Fruit fly (Drosophila melanogaster) whole organism, prepupa: ENCODE measurements around the gene Cwc25.

ENCODE experiments used
- Blimp-1 ChIP-seq: fragments of 200-800 bp; sonication (Bioruptor generic); optimal IDR thresholded peaks from 3 replicates; lab custom pipeline; 2017; ENCODE audit warnings: missing biosample characterization, missing genetic modification characterization, mild to moderate bottlenecking, moderate library complexity, missing genetic modification reagents
- CG1621 ChIP-seq: fragments of 200-800 bp; sonication (Bioruptor generic); optimal IDR thresholded peaks from 3 replicates; lab custom pipeline; 2018; ENCODE audit warnings: missing biosample characterization, mild to moderate bottlenecking, missing genetic modification characterization
- CG32006 ChIP-seq: fragments of 200-800 bp; sonication (Bioruptor generic); optimal IDR thresholded peaks from 3 replicates; lab custom pipeline; 2017; ENCODE audit warnings: missing biosample characterization, mild to moderate bottlenecking, missing genetic modification characterization
- CG34406 ChIP-seq: fragments of 200-800 bp; sonication (Bioruptor generic); optimal IDR thresholded peaks from 3 replicates; lab custom pipeline; 2016; ENCODE audit warnings: missing biosample characterization, missing genetic modification characterization
- CG4318 ChIP-seq: fragments of 200-800 bp; sonication (Bioruptor generic); optimal IDR thresholded peaks from 3 replicates; lab custom pipeline; 2017; ENCODE audit warnings: missing biosample characterization, mild to moderate bottlenecking, missing genetic modification characterization
- CG6276 ChIP-seq: fragments of 200-800 bp; sonication (Bioruptor generic); optimal IDR thresholded peaks from 2 replicates; lab custom pipeline; 2017; ENCODE audit warnings: missing biosample characterization, mild to moderate bottlenecking, missing genetic modification characterization
- CG6792 ChIP-seq: fragments of 200-800 bp; sonication (Bioruptor generic); optimal IDR thresholded peaks from 3 replicates; lab custom pipeline; 2016; ENCODE audit warnings: missing biosample characterization, missing genetic modification characterization
- CG8319 ChIP-seq: fragments of 200-800 bp; sonication (Bioruptor generic); optimal IDR thresholded peaks from 3 replicates; lab custom pipeline; 2016; ENCODE audit warnings: missing biosample characterization, missing genetic modification characterization
- Ets21C ChIP-seq: fragments of 200-800 bp; sonication (Bioruptor generic); optimal IDR thresholded peaks from 3 replicates; lab custom pipeline; 2016; ENCODE audit warnings: missing biosample characterization, missing genetic modification characterization
- acj6 ChIP-seq: fragments of 200-800 bp; sonication (Bioruptor generic); optimal IDR thresholded peaks from 3 replicates; lab custom pipeline; 2016; ENCODE audit warnings: missing biosample characterization, missing genetic modification characterization

dm6 chr2L:2744852-2745251 is at the start of gene Cwc25, which contains the start of gene CG9961:
- no peak for TF ChIP-seq CG34406
- TF ChIP-seq CG32006 (GFP tag; lab: Kevin White, UChicago) = no peak
- no peak for TF ChIP-seq CG1621 (tag; lab: Kevin White, UChicago)
- no peak for TF ChIP-seq acj6 (GFP tag; lab: Kevin White, UChicago)
- TF ChIP-seq Ets21C (GFP tag; lab: Kevin White, UChicago) = no peak
- no peak for TF ChIP-seq CG6276 (GFP tag; lab: Kevin White, UChicago)
- TF ChIP-seq CG6792 (GFP tag; lab: Kevin White, UChicago) = no peak
- TF ChIP-seq CG4318 (GFP tag; lab: Kevin White, UChicago) = no peak
- TF ChIP-seq Blimp-1 (GFP tag; lab: Kevin White, UChicago) = no peak
- TF ChIP-seq CG8319 (GFP tag; lab: Kevin White, UChicago) = no peak
